Fruit fly (Drosophila melanogaster) whole organism, embryonic: ENCODE results near the gene Tmlh.

Source experiments
- Asciz ChIP-seq: fragments of 200-800 bp; sonication (Bioruptor generic); optimal IDR thresholded peaks from 2 replicates; lab custom pipeline; 2017; ENCODE audit warnings: missing biosample characterization, mild to moderate bottlenecking, missing genetic modification characterization, missing genetic modification reagents
- CG12236 ChIP-seq: fragments of 200-800 bp; sonication (Bioruptor generic); optimal IDR thresholded peaks from 2 replicates; lab custom pipeline; 2016; ENCODE audit warnings: missing biosample characterization, missing genetic modification characterization
- nom ChIP-seq: fragments of 200-800 bp; sonication (Bioruptor generic); optimal IDR thresholded peaks from 2 replicates; lab custom pipeline; 2017; ENCODE audit warnings: missing biosample characterization, missing genetic modification characterization, mild to moderate bottlenecking, moderate library complexity, missing genetic modification reagents

DNA sequence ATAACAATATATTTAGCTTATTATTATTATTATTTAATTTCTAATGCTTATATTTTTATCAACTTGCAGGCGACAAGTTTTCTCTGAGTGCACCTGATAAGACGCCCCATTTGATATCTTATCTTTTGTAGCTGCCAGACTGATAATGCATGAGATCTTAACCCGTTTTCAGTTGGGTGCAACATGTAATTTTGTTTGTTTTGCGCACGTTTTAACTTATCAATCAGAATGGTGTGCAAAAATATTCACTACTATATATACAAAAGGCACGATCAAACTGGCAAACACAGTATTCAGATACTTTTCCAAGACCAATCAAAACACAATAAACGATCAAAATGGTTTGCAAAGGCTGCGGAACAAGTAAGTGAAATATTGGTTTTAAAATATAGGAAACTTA, 47.7 kb downstream of the Tmlh start, which contains the start of gene MtnC:
- TF ChIP-seq CG12236 (GFP tag; lab: Kevin White, UChicago): no peak
- no peak for TF ChIP-seq nom (GFP tag; lab: Kevin White, UChicago)
- TF ChIP-seq Asciz (GFP tag; lab: Kevin White, UChicago): no peak
